Worm (Caenorhabditis elegans): ENCODE results near the gene R08A2.1.

R08A2.1 gene

ce11 chrV:14744824-14745223, 25.4 kb upstream of the R08A2.1 start:
- no peak for TF ChIP-seq ztf-11 (tag; optimal IDR thresholded peaks at IDR 0.05)
- no peak for TF ChIP-seq nhr-237 (tag; optimal IDR thresholded peaks at IDR 0.05)
- no peak for TF ChIP-seq hlh-1 (tag; optimal IDR thresholded peaks at IDR 0.05)

DNA sequence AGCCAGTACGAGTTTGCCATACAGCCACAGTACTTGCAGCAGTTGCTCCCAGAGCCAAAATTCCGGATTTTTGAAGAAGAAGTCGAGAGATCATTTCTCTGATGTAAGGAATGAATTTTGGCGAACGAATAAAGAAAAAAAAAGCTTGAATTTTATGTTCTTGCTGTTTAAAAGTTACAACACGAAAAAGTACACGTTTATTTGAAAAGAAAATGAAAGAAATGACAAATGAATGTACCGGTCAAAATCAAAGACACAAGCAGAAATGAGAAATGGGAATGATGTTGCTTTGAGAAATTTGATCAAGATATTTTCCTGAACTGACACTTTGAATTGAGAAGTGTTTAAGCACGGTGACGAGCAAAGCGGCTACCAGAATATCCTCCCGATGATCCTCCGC, 21.8 kb upstream of the R08A2.1 start, which contains the start of gene Y50E8A.6:
Gene Y50E8A.6, minus strand, starts transcription at position 101 of the 400 bp plus-strand sequence.
- TF ChIP-seq unc-62 (GFP tag; optimal IDR thresholded peaks at IDR 0.05): no peak
- TF ChIP-seq flh-1 (GFP tag; optimal IDR thresholded peaks at IDR 0.05): no peak
- TF ChIP-seq unc-120 (tag; optimal IDR thresholded peaks at IDR 0.05; ENCODE audit: poor library complexity, severe bottlenecking): no peak
- no peak for TF ChIP-seq ceh-39 (tag; optimal IDR thresholded peaks at IDR 0.05)
- TF ChIP-seq ceh-43 (GFP tag; optimal IDR thresholded peaks at IDR 0.05): no peak
- no peak for TF ChIP-seq nhr-12 (tag; optimal IDR thresholded peaks at IDR 0.05)
- TF ChIP-seq elt-3 (tag; optimal IDR thresholded peaks at IDR 0.05): no peak
- TF ChIP-seq elt-1 (tag; optimal IDR thresholded peaks at IDR 0.05; ENCODE audit: borderline replicate concordance, insufficient read depth): no peak
- no peak for TF ChIP-seq ces-1 (GFP tag; optimal IDR thresholded peaks at IDR 0.05)
- no peak for TF ChIP-seq tbx-8 (GFP tag; optimal IDR thresholded peaks at IDR 0.05)

- no peak for TF ChIP-seq ztf-11 (tag; optimal IDR thresholded peaks at IDR 0.05)
- TF ChIP-seq pha-4 (tag; optimal IDR thresholded peaks at IDR 0.05): no peak
- TF ChIP-seq mls-2 (tag; optimal IDR thresholded peaks at IDR 0.05): no peak
- no peak for TF ChIP-seq cnd-1 (tag; optimal IDR thresholded peaks at IDR 0.05)
- no peak for TF ChIP-seq elt-3 (tag; optimal IDR thresholded peaks at IDR 0.05)
- TF ChIP-seq sptf-1 (tag; optimal IDR thresholded peaks at IDR 0.05): no peak
- no peak for TF ChIP-seq nhr-76 (tag; optimal IDR thresholded peaks at IDR 0.05)
- TF ChIP-seq unc-39 (tag; optimal IDR thresholded peaks at IDR 0.05): no peak
- TF ChIP-seq unc-62 (GFP tag; optimal IDR thresholded peaks at IDR 0.05): no peak
- TF ChIP-seq ham-2 (GFP tag; optimal IDR thresholded peaks at IDR 0.05): no peak
- no peak for TF ChIP-seq nhr-28 (tag; optimal IDR thresholded peaks at IDR 0.05)
- TF ChIP-seq bed-3 (GFP tag; optimal IDR thresholded peaks at IDR 0.05): no peak
- TF ChIP-seq elt-1 (tag; optimal IDR thresholded peaks at IDR 0.05; ENCODE audit: borderline replicate concordance, insufficient read depth): no peak
These were observed 17.5 kb upstream of the R08A2.1 start, which contains the start of gene Y50E8A.5 for ce11 chrV:14736851-14737250. Gene Y50E8A.5 (minus strand): TSS chrV:14736951.

ce11 chrV:14734187-14734765, 14.9 kb upstream of the R08A2.1 start, which contains the start of gene unc-61:
Gene unc-61 (minus strand): TSS chrV:14734237.
- no peak for TF ChIP-seq M03D4.4 (tag; optimal IDR thresholded peaks at IDR 0.05)
- peak; percentile 1 for TF ChIP-seq mep-1 (tag; optimal IDR thresholded peaks at IDR 0.05)
- peak; percentile 89 for TF ChIP-seq ces-1 (GFP tag; optimal IDR thresholded peaks at IDR 0.05)

DNA sequence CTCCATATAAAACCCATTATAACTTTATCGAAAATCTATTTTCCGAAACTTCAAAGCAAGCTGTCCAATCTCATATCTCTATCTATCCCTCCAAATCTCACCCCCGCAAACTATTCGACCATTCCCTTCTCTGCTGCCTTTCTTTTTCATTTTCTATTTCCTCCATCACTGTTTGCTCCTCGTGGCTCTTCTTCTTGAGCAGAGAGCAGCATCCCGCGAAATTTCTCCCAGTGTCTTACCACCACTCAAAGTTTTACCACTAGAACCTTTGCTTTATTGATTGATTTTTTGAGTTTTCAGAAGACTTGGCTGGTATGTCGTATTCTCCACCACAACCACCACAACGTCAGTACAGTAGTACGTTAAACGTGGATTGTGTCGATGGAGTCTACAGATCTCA, 10.0 kb upstream of the R08A2.1 start, which contains the start of gene oig-3:
Gene oig-3, plus strand, starts transcription at position 301 of the 400 bp plus-strand sequence.
- TF ChIP-seq cnd-1 (tag; optimal IDR thresholded peaks at IDR 0.05): no peak
- no peak for TF ChIP-seq mep-1 (tag; optimal IDR thresholded peaks at IDR 0.05)
- TF ChIP-seq lin-13 (tag; optimal IDR thresholded peaks at IDR 0.05): no peak
- no peak for TF ChIP-seq pha-4 (tag; optimal IDR thresholded peaks at IDR 0.05)
- TF ChIP-seq flh-1 (GFP tag; optimal IDR thresholded peaks at IDR 0.05): no peak
- no peak for TF ChIP-seq nhr-2 (tag; optimal IDR thresholded peaks at IDR 0.05)
- TF ChIP-seq mab-5 (tag; optimal IDR thresholded peaks at IDR 0.05): no peak
- no peak for TF ChIP-seq M03D4.4 (tag; optimal IDR thresholded peaks at IDR 0.05)
- no peak for TF ChIP-seq ceh-83 (GFP tag; optimal IDR thresholded peaks at IDR 0.05)
- no peak for TF ChIP-seq ham-2 (GFP tag; optimal IDR thresholded peaks at IDR 0.05)
- no peak for TF ChIP-seq mls-2 (tag; optimal IDR thresholded peaks at IDR 0.05)
- no peak for TF ChIP-seq nhr-12 (tag; optimal IDR thresholded peaks at IDR 0.05)
- no peak for TF ChIP-seq nhr-237 (tag; optimal IDR thresholded peaks at IDR 0.05)
- TF ChIP-seq unc-39 (tag; optimal IDR thresholded peaks at IDR 0.05): no peak
- no peak for TF ChIP-seq ceh-43 (GFP tag; optimal IDR thresholded peaks at IDR 0.05)

DNA sequence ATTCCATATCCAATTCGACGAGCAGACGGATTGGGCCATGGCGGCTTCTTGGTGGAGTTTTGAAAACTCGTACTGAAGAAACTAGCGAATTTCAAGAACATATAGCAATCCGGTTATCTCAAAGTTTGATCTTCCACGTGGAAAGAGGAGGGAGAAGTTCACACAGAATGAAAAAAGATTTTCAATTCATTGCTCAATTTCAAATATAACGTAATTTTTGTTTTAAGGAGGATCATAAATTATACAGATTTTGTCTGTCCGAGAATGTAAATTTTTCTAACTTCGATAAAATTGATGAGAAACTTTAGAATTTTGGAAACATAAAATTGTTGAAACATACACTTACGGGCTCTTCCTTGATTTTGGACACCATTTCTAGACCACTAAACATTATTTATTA, 9.4 kb upstream of the R08A2.1 start, which contains the start of gene Y50E8A.2:
Gene Y50E8A.2, minus strand, starts transcription at position 101 of the 400 bp plus-strand sequence.
- no peak for TF ChIP-seq bed-3 (GFP tag; optimal IDR thresholded peaks at IDR 0.05)
- no peak for TF ChIP-seq cnd-1 (tag; optimal IDR thresholded peaks at IDR 0.05)
- TF ChIP-seq elt-3 (tag; optimal IDR thresholded peaks at IDR 0.05): no peak
- TF ChIP-seq blmp-1 (tag; optimal IDR thresholded peaks at IDR 0.05): no peak
- TF ChIP-seq nhr-2 (tag; optimal IDR thresholded peaks at IDR 0.05): no peak
- TF ChIP-seq flh-1 (GFP tag; optimal IDR thresholded peaks at IDR 0.05): no peak
- no peak for TF ChIP-seq mab-5 (tag; optimal IDR thresholded peaks at IDR 0.05)
- TF ChIP-seq unc-120 (tag; optimal IDR thresholded peaks at IDR 0.05; ENCODE audit: poor library complexity, severe bottlenecking): no peak
- TF ChIP-seq drap-1 (GFP tag; optimal IDR thresholded peaks at IDR 0.05): no peak
- no peak for TF ChIP-seq unc-39 (tag; optimal IDR thresholded peaks at IDR 0.05)
- no peak for TF ChIP-seq nhr-237 (tag; optimal IDR thresholded peaks at IDR 0.05)
- TF ChIP-seq zip-8 (tag; optimal IDR thresholded peaks at IDR 0.05): no peak
- TF ChIP-seq tbx-8 (GFP tag; optimal IDR thresholded peaks at IDR 0.05): no peak
- no peak for TF ChIP-seq ceh-43 (GFP tag; optimal IDR thresholded peaks at IDR 0.05)
- TF ChIP-seq ces-1 (GFP tag; optimal IDR thresholded peaks at IDR 0.05): no peak
- TF ChIP-seq sptf-1 (tag; optimal IDR thresholded peaks at IDR 0.05): no peak
- no peak for TF ChIP-seq ceh-39 (tag; optimal IDR thresholded peaks at IDR 0.05)

Data from whole organism, mixed stage, embryonic.